Worm (Caenorhabditis elegans): ENCODE results near the gene str-106.

The str-106 gene

ce11 chrV:16160087-16160486 lies 20.4 kb upstream of the str-106 start:
- TF ChIP-seq tbx-11 (GFP tag; IDR thresholded peaks at IDR 0.05) (no peak), hmg-4 (GFP tag; optimal IDR thresholded peaks at IDR 0.05) (no peak), ceh-36 (tag; optimal IDR thresholded peaks at IDR 0.05) (no peak), hmbx-1 (tag; optimal IDR thresholded peaks at IDR 0.05) (no peak), aly-1 (tag; optimal IDR thresholded peaks at IDR 0.05) (no peak), pes-1 (GFP tag; IDR thresholded peaks at IDR 0.05) (no peak), hnd-1 (tag; optimal IDR thresholded peaks at IDR 0.05) (no peak), tbx-37 (GFP tag; conservative IDR thresholded peaks at IDR 0.05) (no peak), scrt-1 (GFP tag; IDR thresholded peaks at IDR 0.05) (no peak), tra-4 (tag; optimal IDR thresholded peaks at IDR 0.05) (no peak)

ce11 chrV:16162124-16162735 lies 18.2 kb upstream of the str-106 start, which contains the start of the genes str-109 and F10A3.11:
Gene str-109, minus strand, starts transcription at chrV:16162224.
Gene F10A3.11, plus strand, starts transcription at chrV:16162685.
- TF ChIP-seq hmg-4 (GFP tag; optimal IDR thresholded peaks at IDR 0.05) (no peak), B0310.2 (tag; optimal IDR thresholded peaks at IDR 0.05) (no peak), tbx-37 (GFP tag; conservative IDR thresholded peaks at IDR 0.05) (no peak), tra-4 (tag; optimal IDR thresholded peaks at IDR 0.05) (no peak), F13C5.2 (tag; optimal IDR thresholded peaks at IDR 0.05) (no peak), sea-1 (GFP tag; conservative IDR thresholded peaks at IDR 0.05) (no peak), aly-1 (tag; optimal IDR thresholded peaks at IDR 0.05) (no peak), hnd-1 (tag; optimal IDR thresholded peaks at IDR 0.05) (no peak), hmbx-1 (tag; optimal IDR thresholded peaks at IDR 0.05) (no peak), ets-7 (tag; optimal IDR thresholded peaks at IDR 0.05) (no peak), ceh-36 (tag; optimal IDR thresholded peaks at IDR 0.05) (no peak), ceh-13 (GFP tag; optimal IDR thresholded peaks at IDR 0.05) (no peak), ama-1 (optimal IDR thresholded peaks at IDR 0.05) (no peak), pes-1 (GFP tag; IDR thresholded peaks at IDR 0.05) (no peak), flt-1 (GFP tag; IDR thresholded peaks at IDR 0.05) (no peak)

- no peak for TF ChIP-seq sea-1 (GFP tag; conservative IDR thresholded peaks at IDR 0.05)
Observed at ce11 chrV:16163719-16164118, 16.7 kb upstream of the str-106 start, which contains the start of gene F10A3.12. Gene F10A3.12, plus strand, starts transcription at chrV:16164019.

ce11 chrV:16165936-16166335 lies 14.5 kb upstream of the str-106 start, which contains the start of gene str-108:
Gene str-108, plus strand, starts transcription at chrV:16166236.
- TF ChIP-seq flt-1 (GFP tag; IDR thresholded peaks at IDR 0.05), result no peak
- no peak for TF ChIP-seq scrt-1 (GFP tag; IDR thresholded peaks at IDR 0.05)
- no peak for TF ChIP-seq sea-1 (GFP tag; conservative IDR thresholded peaks at IDR 0.05)
- no peak for TF ChIP-seq hnd-1 (tag; optimal IDR thresholded peaks at IDR 0.05)
- no peak for TF ChIP-seq ceh-36 (tag; optimal IDR thresholded peaks at IDR 0.05)

ce11 chrV:16169026-16169425 lies 11.4 kb upstream of the str-106 start, which contains the start of gene str-111:
Gene str-111, minus strand, starts transcription at chrV:16169126.
- TF ChIP-seq F13C5.2 (tag; optimal IDR thresholded peaks at IDR 0.05), result no peak
- no peak for TF ChIP-seq tra-4 (tag; optimal IDR thresholded peaks at IDR 0.05)
- TF ChIP-seq tbx-37 (GFP tag; conservative IDR thresholded peaks at IDR 0.05), result no peak
- no peak for TF ChIP-seq ama-1 (optimal IDR thresholded peaks at IDR 0.05)
- no peak for TF ChIP-seq ceh-13 (GFP tag; optimal IDR thresholded peaks at IDR 0.05)
- no peak for TF ChIP-seq pes-1 (GFP tag; IDR thresholded peaks at IDR 0.05)
- TF ChIP-seq aly-1 (tag; optimal IDR thresholded peaks at IDR 0.05), result no peak
- TF ChIP-seq ceh-36 (tag; optimal IDR thresholded peaks at IDR 0.05), result no peak
- no peak for TF ChIP-seq hnd-1 (tag; optimal IDR thresholded peaks at IDR 0.05)
- no peak for TF ChIP-seq ets-7 (tag; optimal IDR thresholded peaks at IDR 0.05)
- no peak for TF ChIP-seq scrt-1 (GFP tag; IDR thresholded peaks at IDR 0.05)

- no peak for TF ChIP-seq pes-1 (GFP tag; IDR thresholded peaks at IDR 0.05)
- no peak for TF ChIP-seq F13C5.2 (tag; optimal IDR thresholded peaks at IDR 0.05)
- TF ChIP-seq B0310.2 (tag; optimal IDR thresholded peaks at IDR 0.05), result no peak
- no peak for TF ChIP-seq hmbx-1 (tag; optimal IDR thresholded peaks at IDR 0.05)
- no peak for TF ChIP-seq ets-7 (tag; optimal IDR thresholded peaks at IDR 0.05)
- no peak for TF ChIP-seq ama-1 (optimal IDR thresholded peaks at IDR 0.05)
- no peak for TF ChIP-seq flt-1 (GFP tag; IDR thresholded peaks at IDR 0.05)
- no peak for TF ChIP-seq hmg-4 (GFP tag; optimal IDR thresholded peaks at IDR 0.05)
- no peak for TF ChIP-seq tra-4 (tag; optimal IDR thresholded peaks at IDR 0.05)
- no peak for TF ChIP-seq sea-1 (GFP tag; conservative IDR thresholded peaks at IDR 0.05)
- TF ChIP-seq scrt-1 (GFP tag; IDR thresholded peaks at IDR 0.05), result no peak
- no peak for TF ChIP-seq aly-1 (tag; optimal IDR thresholded peaks at IDR 0.05)
- TF ChIP-seq tbx-11 (GFP tag; IDR thresholded peaks at IDR 0.05), result no peak
Observed at ce11 chrV:16171721-16172120, 8.7 kb upstream of the str-106 start, which contains the start of gene K05D4.9. Gene K05D4.9, minus strand, starts transcription at chrV:16171821.

- TF ChIP-seq hnd-1 (tag; optimal IDR thresholded peaks at IDR 0.05), result no peak
- TF ChIP-seq tbx-37 (GFP tag; conservative IDR thresholded peaks at IDR 0.05), result no peak
- TF ChIP-seq tra-4 (tag; optimal IDR thresholded peaks at IDR 0.05), result no peak
- TF ChIP-seq hmbx-1 (tag; optimal IDR thresholded peaks at IDR 0.05), result no peak
- TF ChIP-seq F13C5.2 (tag; optimal IDR thresholded peaks at IDR 0.05), result no peak
- no peak for TF ChIP-seq tbx-11 (GFP tag; IDR thresholded peaks at IDR 0.05)
- no peak for TF ChIP-seq ceh-13 (GFP tag; optimal IDR thresholded peaks at IDR 0.05)
- TF ChIP-seq aly-1 (tag; optimal IDR thresholded peaks at IDR 0.05), result no peak
- no peak for TF ChIP-seq flt-1 (GFP tag; IDR thresholded peaks at IDR 0.05)
- no peak for TF ChIP-seq B0310.2 (tag; optimal IDR thresholded peaks at IDR 0.05)
- no peak for TF ChIP-seq hmg-4 (GFP tag; optimal IDR thresholded peaks at IDR 0.05)
- no peak for TF ChIP-seq sea-1 (GFP tag; conservative IDR thresholded peaks at IDR 0.05)
Observed at ce11 chrV:16174109-16174508, 6.3 kb upstream of the str-106 start.

ce11 chrV:16175227-16175626 lies 5.2 kb upstream of the str-106 start:
- TF ChIP-seq scrt-1 (GFP tag; IDR thresholded peaks at IDR 0.05) (no peak), flt-1 (GFP tag; IDR thresholded peaks at IDR 0.05) (no peak), tra-4 (tag; optimal IDR thresholded peaks at IDR 0.05) (no peak), ceh-36 (tag; optimal IDR thresholded peaks at IDR 0.05) (no peak), sea-1 (GFP tag; conservative IDR thresholded peaks at IDR 0.05) (no peak), tbx-11 (GFP tag; IDR thresholded peaks at IDR 0.05) (no peak), pes-1 (GFP tag; IDR thresholded peaks at IDR 0.05) (no peak), hmg-4 (GFP tag; optimal IDR thresholded peaks at IDR 0.05) (no peak), ceh-13 (GFP tag; optimal IDR thresholded peaks at IDR 0.05) (no peak), hmbx-1 (tag; optimal IDR thresholded peaks at IDR 0.05) (no peak), ama-1 (optimal IDR thresholded peaks at IDR 0.05) (no peak), tbx-37 (GFP tag; conservative IDR thresholded peaks at IDR 0.05) (no peak), ets-7 (tag; optimal IDR thresholded peaks at IDR 0.05) (no peak), hnd-1 (tag; optimal IDR thresholded peaks at IDR 0.05) (no peak), F13C5.2 (tag; optimal IDR thresholded peaks at IDR 0.05) (no peak)

Data from whole organism, early embryonic.